Worm (Caenorhabditis elegans) whole organism, late embryonic: ENCODE measurements around the gene mab-21.

Experiments
- ceh-31 ChIP-seq: sonication (generic microtip); optimal IDR thresholded peaks from 2 replicates; lab custom pipeline; 2016; ENCODE audit warnings: missing genetic modification characterization, missing compliant biosample characterization
- nhr-11 ChIP-seq: fragments of 150-350 bp; optimal IDR thresholded peaks from 2 replicates; lab custom pipeline; 2014; ENCODE audit warnings: missing biosample characterization, missing genetic modification characterization

DNA sequence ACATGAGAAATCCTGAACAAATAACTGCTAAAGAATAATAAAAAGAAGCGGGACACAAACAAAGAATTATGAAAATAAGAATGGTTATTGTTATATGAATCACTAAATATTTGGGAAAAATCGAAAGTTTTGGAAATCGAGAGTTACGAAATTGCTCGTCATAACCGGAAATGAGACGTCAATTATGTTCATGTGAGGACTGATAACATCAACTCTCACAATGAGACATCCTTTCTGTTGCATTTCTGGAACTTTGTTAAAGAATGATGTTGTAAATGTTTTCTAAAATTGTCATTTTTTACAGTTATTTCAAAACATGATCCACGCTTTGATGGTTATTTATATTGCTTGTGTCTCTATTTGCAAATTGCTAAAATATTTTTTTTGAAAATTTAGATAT lies 47.3 kb downstream of the mab-21 start, which contains the start of gene T23F11.6:
- no peak for TF ChIP-seq ceh-31 (tag; lab: Kevin White, UChicago)
- TF ChIP-seq nhr-11 = no peak
